Worm (Caenorhabditis elegans) whole organism, mixed stage, embryonic: ENCODE measurements around the gene ZK154.6.
A peak's percentile ranks its signal among the peaks of the same experiment; 100 is the strongest.

Experiments used
- blmp-1 ChIP-seq: fragments of 150-350 bp; optimal IDR thresholded peaks from 2 replicates; lab custom pipeline; 2014; ENCODE audit warnings: missing biosample characterization, missing genetic modification characterization
- ceh-83 ChIP-seq: fragments of 200-800 bp; sonication (Bioruptor generic); optimal IDR thresholded peaks from 2 replicates; lab custom pipeline; 2018; ENCODE audit warnings: mild to moderate bottlenecking, missing genetic modification characterization, missing compliant biosample characterization
- flh-1 ChIP-seq: fragments of 200-800 bp; sonication (Bioruptor generic); optimal IDR thresholded peaks from 2 replicates; lab custom pipeline; 2018; ENCODE audit warnings: mild to moderate bottlenecking, missing genetic modification characterization, moderate library complexity, missing compliant biosample characterization
- ham-2 ChIP-seq: fragments of 200-800 bp; sonication (Bioruptor generic); optimal IDR thresholded peaks from 2 replicates; lab custom pipeline; 2018; ENCODE audit warnings: mild to moderate bottlenecking, missing genetic modification characterization, missing compliant biosample characterization
- lin-13 ChIP-seq: fragments of 150-350 bp; optimal IDR thresholded peaks from 2 replicates; lab custom pipeline; 2014; ENCODE audit warnings: missing biosample characterization, missing genetic modification characterization
- lsy-2 ChIP-seq: fragments of 150-350 bp; optimal IDR thresholded peaks from 2 replicates; lab custom pipeline; 2014; ENCODE audit warnings: missing biosample characterization, missing genetic modification characterization
- nhr-237 ChIP-seq: fragments of 150-350 bp; optimal IDR thresholded peaks from 2 replicates; lab custom pipeline; 2014; ENCODE audit warnings: missing biosample characterization, missing genetic modification characterization
- nhr-28 ChIP-seq: fragments of 150-350 bp; optimal IDR thresholded peaks from 2 replicates; lab custom pipeline; 2014; ENCODE audit warnings: missing biosample characterization, missing genetic modification characterization
- nhr-76 ChIP-seq: sonication (generic microtip); optimal IDR thresholded peaks from 2 replicates; lab custom pipeline; 2017; ENCODE audit warnings: missing biosample characterization, missing genetic modification characterization
- snpc-4 ChIP-seq: fragments of 150-350 bp; optimal IDR thresholded peaks from 2 replicates; lab custom pipeline; 2014; ENCODE audit warnings: missing biosample characterization, missing genetic modification characterization
- tbx-8 ChIP-seq: fragments of 200-800 bp; sonication (Bioruptor generic); optimal IDR thresholded peaks from 2 replicates; lab custom pipeline; 2018; ENCODE audit warnings: mild to moderate bottlenecking, missing genetic modification characterization, moderate library complexity, missing compliant biosample characterization
- unc-120 ChIP-seq: sonication (generic microtip); optimal IDR thresholded peaks from 2 replicates; lab custom pipeline; 2017; ENCODE audit warnings: missing genetic modification characterization, missing compliant biosample characterization; ENCODE audit not compliant: poor library complexity, severe bottlenecking
- unc-62 ChIP-seq: fragments of 150-350 bp; optimal IDR thresholded peaks from 2 replicates; lab custom pipeline; 2014; ENCODE audit warnings: missing biosample characterization, missing genetic modification reagents, missing genetic modification characterization

DNA sequence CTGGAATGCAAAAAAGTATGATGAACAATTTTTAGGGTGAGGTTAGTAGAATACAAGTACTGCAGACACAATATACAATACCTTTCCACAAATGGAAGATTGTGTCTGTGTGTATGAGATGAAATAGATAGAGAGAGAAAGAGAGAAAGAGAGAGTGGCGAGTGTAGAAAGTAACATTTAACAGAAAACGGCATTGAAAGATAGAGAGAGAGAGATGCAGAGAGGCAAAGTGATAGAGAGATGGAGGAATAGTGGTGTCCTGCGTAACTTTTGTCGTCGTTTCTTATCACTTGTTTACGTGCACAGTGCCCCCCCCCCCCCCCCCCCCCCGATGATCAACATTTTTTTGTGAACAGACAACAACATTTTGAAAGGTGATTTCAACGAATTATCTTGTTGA is 21.4 kb upstream of the ZK154.6 start:
- no peak for TF ChIP-seq nhr-28
- TF ChIP-seq nhr-76 (tag; lab: Kevin White, UChicago), result no peak
- no peak for TF ChIP-seq unc-120 (tag; lab: Kevin White, UChicago)
- no peak for TF ChIP-seq nhr-237 (tag; lab: Kevin White, UChicago)
- TF ChIP-seq snpc-4, result no peak
- no peak for TF ChIP-seq lsy-2 (tag; lab: Kevin White, UChicago)
- peak; percentile 7 for TF ChIP-seq blmp-1 (tag; lab: Kevin White, UChicago)
- no peak for TF ChIP-seq flh-1 (GFP tag; lab: Kevin White, UChicago)
- no peak for TF ChIP-seq unc-62
- no peak for TF ChIP-seq lin-13 (tag; lab: Kevin White, UChicago)
- no peak for TF ChIP-seq ceh-83 (GFP tag; lab: Kevin White, UChicago)
- TF ChIP-seq ham-2, result no peak
- no peak for TF ChIP-seq tbx-8 (GFP tag; lab: Kevin White, UChicago)
